Fruit fly (Drosophila melanogaster): ENCODE measurements around the gene Fer1.

Gene Fer1

dm6 chr3R:7122172-7123072, 13.6 kb upstream of the Fer1 start (continued):
- TF ChIP-seq pzg (GFP tag; optimal IDR thresholded peaks at IDR 0.05) = no peak
- no peak; the same call in 2 of the 3 replicates for TF ChIP-seq CG17361 (GFP tag; IDR thresholded peaks at IDR 0.05)
- TF ChIP-seq ci (GFP tag; IDR thresholded peaks at IDR 0.05) = no peak
- no peak for TF ChIP-seq CG6254 (GFP tag; optimal IDR thresholded peaks at IDR 0.05)
- no peak for TF ChIP-seq CG31441 (GFP tag; IDR thresholded peaks at IDR 0.05)
- no peak for TF ChIP-seq CG10979 (tag; optimal IDR thresholded peaks at IDR 0.05)
- no peak for TF ChIP-seq CG7963 (GFP tag; IDR thresholded peaks at IDR 0.05; ENCODE audit: partially characterized antibody)
- TF ChIP-seq Fer1 (GFP tag; optimal IDR thresholded peaks at IDR 0.05) = no peak
- TF ChIP-seq Mad (GFP tag; optimal IDR thresholded peaks at IDR 0.05) = no peak
- TF ChIP-seq CG9437 (GFP tag; optimal IDR thresholded peaks at IDR 0.05) = no peak
- no peak for TF ChIP-seq wor (GFP tag; IDR thresholded peaks at IDR 0.05)
- TF ChIP-seq tap (tag; optimal IDR thresholded peaks at IDR 0.05) = no peak
- TF ChIP-seq Oaz (GFP tag; IDR thresholded peaks at IDR 0.05) = no peak
- TF ChIP-seq stc (GFP tag; IDR thresholded peaks at IDR 0.05) = 0 out of 2 replicates have a peak, but pooled peaks have one; percentile 14
- no peak for TF ChIP-seq CG8359 (GFP tag; optimal IDR thresholded peaks at IDR 0.05; ENCODE audit: borderline replicate concordance)
- TF ChIP-seq Ada2b (GFP tag; IDR thresholded peaks at IDR 0.05) = no peak
- no peak for TF ChIP-seq CG6175 (GFP tag; IDR thresholded peaks at IDR 0.05)
- no peak for TF ChIP-seq psq (GFP tag; optimal IDR thresholded peaks at IDR 0.05)
- TF ChIP-seq CG11723 (GFP tag; optimal IDR thresholded peaks at IDR 0.05) = no peak
- TF ChIP-seq pho (GFP tag; optimal IDR thresholded peaks at IDR 0.05) = no peak
- no peak for TF ChIP-seq sima (GFP tag; optimal IDR thresholded peaks at IDR 0.05)
- no peak for TF ChIP-seq lilli (GFP tag; optimal IDR thresholded peaks at IDR 0.05)
- no peak for TF ChIP-seq lbe (GFP tag; optimal IDR thresholded peaks at IDR 0.05)
- TF ChIP-seq B-H2 (GFP tag; optimal IDR thresholded peaks at IDR 0.05) = no peak
- no peak for TF ChIP-seq CG14050 (GFP tag; IDR thresholded peaks at IDR 0.05)
- TF ChIP-seq CTCF (GFP tag; optimal IDR thresholded peaks at IDR 0.05) = no peak
- no peak for TF ChIP-seq sisA (GFP tag; IDR thresholded peaks at IDR 0.05)
- no peak for TF ChIP-seq tio (GFP tag; optimal IDR thresholded peaks at IDR 0.05)
- no peak for TF ChIP-seq ase (GFP tag; IDR thresholded peaks at IDR 0.05)
- TF ChIP-seq Usf (GFP tag; optimal IDR thresholded peaks at IDR 0.05) = no peak
- no peak for TF ChIP-seq D (optimal IDR thresholded peaks at IDR 0.05)
- peak; percentile 13 for TF ChIP-seq D (GFP tag; optimal IDR thresholded peaks at IDR 0.05)
- no peak for TF ChIP-seq CG17568 (GFP tag; optimal IDR thresholded peaks at IDR 0.05)
- no peak for TF ChIP-seq CG18476 (GFP tag; optimal IDR thresholded peaks at IDR 0.05)
- TF ChIP-seq schlank (tag; optimal IDR thresholded peaks at IDR 0.05) = no peak
- no peak for TF ChIP-seq YL-1 (GFP tag; optimal IDR thresholded peaks at IDR 0.05)
- no peak for TF ChIP-seq CG8388 (GFP tag; optimal IDR thresholded peaks at IDR 0.05)
- no peak for TF ChIP-seq CHES-1-like (GFP tag; optimal IDR thresholded peaks at IDR 0.05)
- TF ChIP-seq luna (GFP tag; optimal IDR thresholded peaks at IDR 0.05) = no peak
- no peak for TF ChIP-seq grau (tag; optimal IDR thresholded peaks at IDR 0.05)
- TF ChIP-seq bab2 (GFP tag; optimal IDR thresholded peaks at IDR 0.05) = no peak
- TF ChIP-seq dimm (GFP tag; IDR thresholded peaks at IDR 0.05) = no peak
- TF ChIP-seq Abd-B (GFP tag; optimal IDR thresholded peaks at IDR 0.05) = no peak
- no peak for TF ChIP-seq tin (GFP tag; optimal IDR thresholded peaks at IDR 0.05)
- TF ChIP-seq slp2 (GFP tag; optimal IDR thresholded peaks at IDR 0.05) = no peak
- peak; percentile 82 for TF ChIP-seq Med (GFP tag)
- TF ChIP-seq Gug (GFP tag; IDR thresholded peaks at IDR 0.05) = no peak
- TF ChIP-seq ranshi (GFP tag; IDR thresholded peaks at IDR 0.05) = no peak
- TF ChIP-seq CG17829 (tag; optimal IDR thresholded peaks at IDR 0.05) = no peak
- TF ChIP-seq ap (GFP tag; IDR thresholded peaks at IDR 0.05) = no peak
- TF ChIP-seq ERR (GFP tag; optimal IDR thresholded peaks at IDR 0.05) = no peak
- TF ChIP-seq CG1529 (GFP tag; optimal IDR thresholded peaks at IDR 0.05) = no peak

All from whole organism, embryonic.